Worm (Caenorhabditis elegans): Measurements from ENCODE around the gene natb-1.

The natb-1 gene

DNA sequence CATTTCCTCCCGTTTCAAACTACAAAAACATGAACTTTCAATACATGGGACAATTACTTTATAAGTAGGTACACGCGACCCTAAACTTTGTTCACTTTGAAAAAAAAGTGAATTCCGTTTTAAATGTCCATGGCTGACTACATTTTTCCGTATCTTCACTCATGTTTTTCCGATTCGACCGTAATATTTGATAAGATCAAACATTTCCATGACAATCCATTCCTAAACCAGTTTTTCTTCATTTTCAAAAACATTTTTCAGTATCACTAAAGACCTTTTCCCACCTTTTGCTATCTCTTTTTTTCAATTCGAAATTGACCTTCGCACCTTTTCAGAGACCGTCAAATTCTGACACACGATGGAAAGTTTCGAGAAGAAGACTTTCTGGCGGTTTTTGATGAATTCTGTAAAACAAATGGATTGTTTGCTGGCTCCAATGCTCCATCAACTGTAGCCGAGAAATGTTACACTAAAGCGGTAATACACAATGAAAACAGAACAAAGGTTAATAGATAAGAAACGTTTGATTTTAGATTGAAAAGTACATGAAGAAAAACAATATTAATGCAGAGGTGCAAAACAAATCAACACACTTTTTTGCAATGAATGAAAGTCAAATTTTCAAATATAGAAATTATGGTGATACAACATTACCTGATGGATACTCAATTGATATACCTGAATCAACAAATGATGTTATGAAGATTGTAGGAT, 44.4 kb upstream of the natb-1 start (continued):
- TF ChIP-seq unc-86 (tag; optimal IDR thresholded peaks at IDR 0.05) = no peak
- TF ChIP-seq lin-35 (GFP tag; optimal IDR thresholded peaks at IDR 0.05) = peak in 1 of 2 experiments; percentile 9
- TF ChIP-seq ceh-90 (tag; optimal IDR thresholded peaks at IDR 0.05) = no peak
- no peak for TF ChIP-seq vab-15 (tag; optimal IDR thresholded peaks at IDR 0.05)
- TF ChIP-seq lin-15B (tag; optimal IDR thresholded peaks at IDR 0.05) = no peak
- TF ChIP-seq nhr-28 (tag; optimal IDR thresholded peaks at IDR 0.05) = no peak
- no peak for TF ChIP-seq nhr-237 (tag; optimal IDR thresholded peaks at IDR 0.05)
- TF ChIP-seq isw-1 (GFP tag; IDR thresholded peaks at IDR 0.05) = no peak
- no peak for TF ChIP-seq egl-27 (tag; optimal IDR thresholded peaks at IDR 0.05)
- TF ChIP-seq unc-98 (GFP tag; IDR thresholded peaks at IDR 0.05) = no peak
- TF ChIP-seq snu-23 (GFP tag; optimal IDR thresholded peaks at IDR 0.05) = peak; percentile 43
- TF ChIP-seq swsn-7 (tag; optimal IDR thresholded peaks at IDR 0.05) = no peak
- TF ChIP-seq unc-62 (GFP tag; optimal IDR thresholded peaks at IDR 0.05) = no peak
- peak; percentile 21 for TF ChIP-seq nhr-71 (tag; optimal IDR thresholded peaks at IDR 0.05)

ce11 chrV:8026343-8026742, 43.1 kb upstream of the natb-1 start, which contains the start of gene F43H9.4:
Gene F43H9.4 (plus strand): TSS chrV:8026708.
- peak in 1 of 3 experiments; percentile 9 for TF ChIP-seq dpl-1 (GFP tag; optimal IDR thresholded peaks at IDR 0.05)
- no peak for TF ChIP-seq ama-1 (optimal IDR thresholded peaks at IDR 0.05)
- no peak for TF ChIP-seq fkh-8 (tag; optimal IDR thresholded peaks at IDR 0.05)
- no peak for TF ChIP-seq fos-1 (tag; optimal IDR thresholded peaks at IDR 0.05)
- peak in 1 of 2 experiments; percentile 77 for TF ChIP-seq mdl-1 (tag; optimal IDR thresholded peaks at IDR 0.05)
- peak; percentile 26 for TF ChIP-seq pag-3 (tag; optimal IDR thresholded peaks at IDR 0.05; ENCODE audit: borderline replicate concordance, insufficient read depth)
- no peak for TF ChIP-seq dsc-1 (tag; optimal IDR thresholded peaks at IDR 0.05)
- no peak for TF ChIP-seq egl-27 (tag; optimal IDR thresholded peaks at IDR 0.05)
- TF ChIP-seq rnt-1 (tag; optimal IDR thresholded peaks at IDR 0.05) = no peak
- TF ChIP-seq lin-14 (GFP tag; optimal IDR thresholded peaks at IDR 0.05) = peak; percentile 74
- TF ChIP-seq mef-2 (tag; optimal IDR thresholded peaks at IDR 0.05) = no peak
- TF ChIP-seq nhr-90 (tag; optimal IDR thresholded peaks at IDR 0.05; ENCODE audit: poor library complexity) = peak; percentile 48
- no peak for TF ChIP-seq ztf-4 (tag; optimal IDR thresholded peaks at IDR 0.05)
- TF ChIP-seq elt-2 (tag; optimal IDR thresholded peaks at IDR 0.05) = no peak
- peak; percentile 20 for TF ChIP-seq tbx-2 (tag; optimal IDR thresholded peaks at IDR 0.05)
- TF ChIP-seq nhr-47 (tag; optimal IDR thresholded peaks at IDR 0.05) = peak; percentile 30
- TF ChIP-seq alr-1 (tag; optimal IDR thresholded peaks at IDR 0.05; ENCODE audit: borderline replicate concordance) = no peak
- no peak for TF ChIP-seq unc-62 (GFP tag; optimal IDR thresholded peaks at IDR 0.05)
- TF ChIP-seq mep-1 (tag; optimal IDR thresholded peaks at IDR 0.05) = no peak
- no peak for TF ChIP-seq sup-37 (GFP tag; optimal IDR thresholded peaks at IDR 0.05)
- no peak for TF ChIP-seq lin-13 (GFP tag; optimal IDR thresholded peaks at IDR 0.05)
- no peak for TF ChIP-seq ceh-8 (GFP tag; optimal IDR thresholded peaks at IDR 0.05)
- no peak for TF ChIP-seq ceh-90 (tag; optimal IDR thresholded peaks at IDR 0.05)
- no peak for TF ChIP-seq swsn-7 (tag; optimal IDR thresholded peaks at IDR 0.05)
- no peak for TF ChIP-seq unc-30 (tag; optimal IDR thresholded peaks at IDR 0.05)
- no peak for TF ChIP-seq isw-1 (GFP tag; IDR thresholded peaks at IDR 0.05)
- no peak for TF ChIP-seq unc-86 (tag; optimal IDR thresholded peaks at IDR 0.05)
- TF ChIP-seq snpc-4 (tag; optimal IDR thresholded peaks at IDR 0.05) = no peak
- TF ChIP-seq ces-1 (GFP tag; optimal IDR thresholded peaks at IDR 0.05) = no peak
- peak; percentile 63 for TF ChIP-seq nhr-71 (tag; optimal IDR thresholded peaks at IDR 0.05)
- no peak for TF ChIP-seq nhr-84 (tag; optimal IDR thresholded peaks at IDR 0.05)
- no peak for TF ChIP-seq hlh-17 (GFP tag; optimal IDR thresholded peaks at IDR 0.05; ENCODE audit: borderline replicate concordance)
- TF ChIP-seq C16A3.4 (tag; optimal IDR thresholded peaks at IDR 0.05) = no peak
- TF ChIP-seq nhr-237 (tag; optimal IDR thresholded peaks at IDR 0.05) = no peak
- TF ChIP-seq lin-15B (tag; optimal IDR thresholded peaks at IDR 0.05) = no peak
- TF ChIP-seq pqm-1 (tag; optimal IDR thresholded peaks at IDR 0.05) = no peak
- TF ChIP-seq efl-1 (optimal IDR thresholded peaks at IDR 0.05) = no peak
- no peak for TF ChIP-seq efl-1 (GFP tag; optimal IDR thresholded peaks at IDR 0.05 in 1 of 2)
- TF ChIP-seq ceh-88 (GFP tag; IDR thresholded peaks at IDR 0.05) = no peak
- peak; percentile 62 for TF ChIP-seq blmp-1 (tag; optimal IDR thresholded peaks at IDR 0.05)
- no peak for TF ChIP-seq nhr-77 (tag; optimal IDR thresholded peaks at IDR 0.05)
- TF ChIP-seq nhr-12 (tag; optimal IDR thresholded peaks at IDR 0.05) = no peak
- TF ChIP-seq ceh-63 (GFP tag; optimal IDR thresholded peaks at IDR 0.05) = no peak
- no peak for TF ChIP-seq lin-39 (tag; optimal IDR thresholded peaks at IDR 0.05)
- no peak for TF ChIP-seq hpl-2 (GFP tag; optimal IDR thresholded peaks at IDR 0.05)

All from whole organism, L1 larva.